Worm (Caenorhabditis elegans) whole organism, L4/young adult: ENCODE results near the gene dhc-4.
A peak's percentile ranks its signal among the peaks of the same experiment; 100 is the strongest.

Experiments used
- W03F9.2 ChIP-seq: fragments of 150-350 bp; optimal IDR thresholded peaks from 2 replicates; lab custom pipeline; 2014; ENCODE audit warnings: missing biosample characterization, missing genetic modification characterization
- him-1 ChIP-seq: sonication (generic microtip); optimal IDR thresholded peaks from 2 replicates; lab custom pipeline; 2016; ENCODE audit warnings: missing genotype, missing genetic modification reagents, missing genetic modification characterization, missing compliant biosample characterization

DNA sequence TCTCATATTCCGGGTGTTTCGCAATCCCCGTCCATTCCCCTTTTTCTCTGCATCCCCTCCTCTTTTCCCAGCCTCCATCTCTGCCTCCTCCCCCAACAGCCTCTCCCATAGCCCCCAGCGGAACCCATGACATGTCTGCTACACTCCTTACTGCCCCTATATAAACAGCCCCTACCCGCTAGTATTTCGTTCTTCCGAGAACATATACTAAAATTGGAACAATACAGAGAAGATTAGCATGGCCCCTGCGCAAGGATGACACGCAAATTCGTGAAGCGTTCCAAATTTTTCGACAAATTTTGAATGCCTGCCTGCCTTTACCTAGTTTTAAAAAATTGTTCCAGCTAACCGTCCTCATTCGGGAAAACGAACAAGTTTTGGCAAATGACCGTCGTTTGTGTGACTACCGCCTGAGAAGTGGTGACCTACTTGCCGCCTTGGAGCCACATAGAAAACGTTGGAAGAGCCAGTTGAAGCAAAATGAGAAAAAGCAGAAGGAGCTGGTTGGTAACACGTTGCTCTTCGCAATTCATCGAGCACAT, 19.8 kb downstream of the dhc-4 start:
- TF ChIP-seq him-1 (tag; lab: Kevin White, UChicago) (peak; percentile 97), W03F9.2 (tag; lab: Kevin White, UChicago) (peak; percentile 81)
